Fruit fly (Drosophila melanogaster): Measurements from ENCODE around the gene amn.
"Not testable (repeated sequence)": the region's sequence is repeated elsewhere in the genome, so short reads cannot be mapped to it uniquely, and the experiment has no call there.

dm6 chrX:19920335-19920734, 30.5 kb upstream of the amn start, which contains the start of gene CG45488:
- TF ChIP-seq CG7101 (tag; optimal IDR thresholded peaks at IDR 0.05); CG5204 (GFP tag; optimal IDR thresholded peaks at IDR 0.05); Hr96 (GFP tag; optimal IDR thresholded peaks at IDR 0.05): not testable (repeated sequence)

Measured in whole organism, adult.